Worm (Caenorhabditis elegans) whole organism, L1 larva: ENCODE results near the gene Y57G11C.22.
A peak's percentile ranks its signal among the peaks of the same experiment; 100 is the strongest.

Experiments used
- C16A3.4 ChIP-seq: fragments of 150-350 bp; optimal IDR thresholded peaks from 2 replicates; lab custom pipeline; 2014; ENCODE audit warnings: missing biosample characterization, missing genetic modification characterization
- ceh-88 ChIP-seq: fragments of 200-800 bp; sonication (Bioruptor generic); IDR thresholded peaks from 2 replicates; pipeline ENCODE4 v1.3.6; 2022; ENCODE audit warnings: missing genetic modification characterization, missing compliant biosample characterization
- dsc-1 ChIP-seq: sonication (generic microtip); optimal IDR thresholded peaks from 2 replicates; lab custom pipeline; 2016; ENCODE audit warnings: mild to moderate bottlenecking, missing genetic modification characterization, missing compliant biosample characterization
- efl-1 ChIP-seq, 4 experiments: fragments of 150-350 bp; optimal IDR thresholded peaks in 3 of 4; peaks in 1 of 4; 1 replicate in 1 of 4; 2 replicates in 3 of 4; lab custom pipeline; 2014; ENCODE audit warnings: missing biosample characterization in 2 of 4, missing genetic modification characterization in 2 of 4, missing genetic modification reagents in 2 of 4
- elt-2 ChIP-seq: sonication (generic microtip); optimal IDR thresholded peaks from 2 replicates; lab custom pipeline; 2016; ENCODE audit warnings: missing genetic modification characterization, mild to moderate bottlenecking, inconsistent platforms, missing compliant biosample characterization, missing genetic modification reagents
- fkh-10 ChIP-seq: sonication (generic microtip); optimal IDR thresholded peaks from 2 replicates; lab custom pipeline; 2017; ENCODE audit warnings: missing biosample characterization, missing genetic modification reagents, missing genetic modification characterization
- grh-1 ChIP-seq: fragments of 200-800 bp; sonication (Bioruptor generic); IDR thresholded peaks from 2 replicates; pipeline ENCODE4 v1.3.6; 2022; ENCODE audit warnings: missing genetic modification reagents, missing genetic modification characterization, missing compliant biosample characterization
- hlh-4 ChIP-seq: sonication (generic microtip); optimal IDR thresholded peaks from 2 replicates; lab custom pipeline; 2016; ENCODE audit warnings: mild to moderate bottlenecking, missing genetic modification characterization, missing compliant biosample characterization
- isw-1 ChIP-seq: fragments of 200-800 bp; sonication (Bioruptor generic); IDR thresholded peaks from 2 replicates; pipeline ENCODE4 v1.3.6; 2022; ENCODE audit warnings: missing genetic modification characterization, missing compliant biosample characterization
- jun-1 ChIP-seq: fragments of 150-350 bp; optimal IDR thresholded peaks from 2 replicates; lab custom pipeline; 2014; ENCODE audit warnings: missing biosample characterization, missing genetic modification reagents, missing genetic modification characterization
- lin-15B ChIP-seq: fragments of 150-350 bp; sonication (generic microtip); optimal IDR thresholded peaks from 3 replicates; lab custom pipeline; 2014; ENCODE audit warnings: missing biosample characterization, missing genetic modification characterization
- lin-35 ChIP-seq, 2 experiments: fragments of 150-350 bp; optimal IDR thresholded peaks; 2 replicates each; lab custom pipeline; 2014; ENCODE audit warnings: missing biosample characterization in 2 of 2, missing genetic modification characterization in 2 of 2, missing genetic modification reagents in 2 of 2
- mdl-1 ChIP-seq, 2 experiments: fragments of 150-350 bp; optimal IDR thresholded peaks; 2 replicates each; lab custom pipeline; 2014 to 2017; ENCODE audit warnings: missing biosample characterization in 2 of 2, missing genetic modification characterization in 2 of 2, inconsistent platforms in 1 of 2
- mef-2 ChIP-seq: fragments of 150-350 bp; optimal IDR thresholded peaks from 2 replicates; lab custom pipeline; 2014; ENCODE audit warnings: missing biosample characterization, missing genetic modification characterization
- nhr-19 ChIP-seq: fragments of 200-800 bp; sonication (Bioruptor generic); conservative IDR thresholded peaks from 2 replicates; pipeline ENCODE4 v1.3.6; 2022; ENCODE audit warnings: missing genetic modification characterization, missing compliant biosample characterization
- nhr-20 ChIP-seq: sonication (generic microtip); optimal IDR thresholded peaks from 2 replicates; lab custom pipeline; 2016; ENCODE audit warnings: mild to moderate bottlenecking, missing genetic modification characterization, missing compliant biosample characterization
- nhr-237 ChIP-seq: fragments of 150-350 bp; optimal IDR thresholded peaks from 2 replicates; lab custom pipeline; 2014; ENCODE audit warnings: missing biosample characterization, missing genetic modification characterization
- nhr-47 ChIP-seq: sonication (generic microtip); optimal IDR thresholded peaks from 2 replicates; lab custom pipeline; 2016; ENCODE audit warnings: mild to moderate bottlenecking, missing genetic modification characterization, moderate library complexity, missing compliant biosample characterization
- nhr-71 ChIP-seq: sonication (generic microtip); optimal IDR thresholded peaks from 2 replicates; lab custom pipeline; 2016; ENCODE audit warnings: mild to moderate bottlenecking, missing genetic modification characterization, moderate library complexity, missing compliant biosample characterization
- nhr-77 ChIP-seq: fragments of 150-350 bp; optimal IDR thresholded peaks from 2 replicates; lab custom pipeline; 2014; ENCODE audit warnings: missing biosample characterization, missing genetic modification characterization
- nhr-90 ChIP-seq: sonication (generic microtip); optimal IDR thresholded peaks from 2 replicates; lab custom pipeline; 2016; ENCODE audit warnings: mild to moderate bottlenecking, missing genetic modification characterization, missing compliant biosample characterization; ENCODE audit not compliant: poor library complexity
- pqm-1 ChIP-seq: sonication (generic microtip); optimal IDR thresholded peaks from 3 replicates; lab custom pipeline; 2017; ENCODE audit warnings: missing biosample characterization, missing genetic modification characterization
- snpc-4 ChIP-seq: fragments of 150-350 bp; optimal IDR thresholded peaks from 2 replicates; lab custom pipeline; 2014; ENCODE audit warnings: missing biosample characterization, missing genetic modification characterization
- snu-23 ChIP-seq: sonication (generic microtip); optimal IDR thresholded peaks from 2 replicates; lab custom pipeline; 2016; ENCODE audit warnings: missing genetic modification characterization, missing compliant biosample characterization
- sup-37 ChIP-seq: fragments of 200-800 bp; sonication (Bioruptor generic); optimal IDR thresholded peaks from 2 replicates; lab custom pipeline; 2018; ENCODE audit warnings: mild to moderate bottlenecking, missing genetic modification characterization, missing compliant biosample characterization
- swsn-7 ChIP-seq: sonication (generic microtip); optimal IDR thresholded peaks from 2 replicates; lab custom pipeline; 2016; ENCODE audit warnings: missing genetic modification characterization, missing compliant biosample characterization
- tlp-1 ChIP-seq: fragments of 150-350 bp; optimal IDR thresholded peaks from 2 replicates; lab custom pipeline; 2014; ENCODE audit warnings: missing biosample characterization, missing genetic modification characterization
- unc-130 ChIP-seq: fragments of 150-350 bp; optimal IDR thresholded peaks from 2 replicates; lab custom pipeline; 2017; ENCODE audit warnings: missing biosample characterization, missing genetic modification characterization, inconsistent platforms
- unc-98 ChIP-seq: fragments of 200-800 bp; sonication (Bioruptor generic); IDR thresholded peaks from 2 replicates; pipeline ENCODE4 v1.3.6; 2022; ENCODE audit warnings: missing genetic modification characterization, missing compliant biosample characterization
- xbp-1 ChIP-seq: sonication (generic microtip); optimal IDR thresholded peaks from 2 replicates; lab custom pipeline; 2016; ENCODE audit warnings: missing genetic modification characterization, missing compliant biosample characterization
- zag-1 ChIP-seq: fragments of 150-350 bp; optimal IDR thresholded peaks from 2 replicates; lab custom pipeline; 2014; ENCODE audit warnings: missing biosample characterization, missing genetic modification characterization
- ztf-4 ChIP-seq: fragments of 150-350 bp; optimal IDR thresholded peaks from 2 replicates; lab custom pipeline; 2014; ENCODE audit warnings: missing biosample characterization, missing genetic modification characterization

Gene Y57G11C.22

DNA sequence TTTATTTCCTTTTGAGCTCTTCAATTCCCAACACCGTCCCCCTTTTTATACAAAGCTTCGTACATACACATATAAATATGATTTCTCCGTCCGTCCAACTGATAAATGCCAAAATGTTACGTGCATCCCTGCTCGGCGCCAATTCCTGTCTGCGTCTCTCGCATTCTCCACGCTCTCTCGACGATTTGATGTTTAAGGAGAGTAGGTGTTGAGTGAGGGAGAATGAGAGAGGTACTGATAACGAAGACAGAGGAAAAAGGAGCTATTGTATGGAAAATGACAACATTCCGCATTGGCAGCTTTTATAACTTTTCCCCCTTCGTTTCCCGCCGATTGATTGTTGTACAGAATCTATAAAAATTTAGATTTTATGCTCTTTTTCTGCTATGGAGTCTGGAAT lies 46.8 kb downstream of the Y57G11C.22 start:
- peak; percentile 25 for TF ChIP-seq nhr-20 (tag; lab: Kevin White, UChicago)
- TF ChIP-seq elt-2 (tag; lab: Kevin White, UChicago), result peak; percentile 84
- TF ChIP-seq efl-1 (optimal IDR thresholded peaks at IDR 0.05; lab: Kevin White, UChicago), result no peak
- no peak for TF ChIP-seq efl-1 (GFP tag; optimal IDR thresholded peaks at IDR 0.05 in 1 of 2; lab: Kevin White, UChicago)
- peak; percentile 39 for TF ChIP-seq jun-1 (tag; lab: Kevin White, UChicago)
- peak; percentile 65 for TF ChIP-seq pqm-1 (tag; lab: Kevin White, UChicago)
- peak in 1 of 2 experiments; percentile 2 for TF ChIP-seq mdl-1 (tag; optimal IDR thresholded peaks at IDR 0.05; lab: Kevin White, UChicago)
- peak in 1 of 2 experiments; percentile 54 for TF ChIP-seq lin-35 (GFP tag; optimal IDR thresholded peaks at IDR 0.05; lab: Kevin White, UChicago)
- TF ChIP-seq fkh-10 (GFP tag; lab: Kevin White, UChicago), result no peak
- peak; percentile 5 for TF ChIP-seq nhr-71 (tag; lab: Kevin White, UChicago)
- TF ChIP-seq nhr-90 (tag; lab: Kevin White, UChicago), result peak; percentile 22

DNA sequence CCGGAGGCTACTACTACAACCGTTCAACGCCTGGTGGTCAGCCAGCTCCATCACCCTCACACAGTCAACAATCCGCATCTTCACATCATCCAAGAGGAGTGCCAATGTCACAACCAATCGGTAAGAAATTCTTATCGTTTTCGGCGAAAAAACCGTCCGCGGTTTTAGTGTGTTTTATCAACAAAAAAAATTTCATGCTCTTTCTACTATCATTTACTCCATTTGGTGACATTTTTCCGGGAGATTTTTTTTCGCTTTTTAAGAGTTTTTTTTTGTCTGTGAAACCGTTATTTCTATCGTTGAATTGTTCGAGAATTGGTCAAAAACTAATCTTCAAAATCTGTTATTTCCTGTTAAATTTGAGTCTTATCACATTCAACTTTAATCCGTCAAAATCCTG lies 48.6 kb downstream of the Y57G11C.22 start:
- TF ChIP-seq mdl-1 (tag; optimal IDR thresholded peaks at IDR 0.05; lab: Kevin White, UChicago) (no peak), lin-35 (GFP tag; optimal IDR thresholded peaks at IDR 0.05; lab: Kevin White, UChicago) (no peak), tlp-1 (no peak), fkh-10 (GFP tag; lab: Kevin White, UChicago) (no peak), mef-2 (no peak), nhr-77 (no peak), unc-98 (GFP tag; lab: Robert Waterston, UW) (no peak), nhr-237 (tag; lab: Kevin White, UChicago) (no peak), elt-2 (tag; lab: Kevin White, UChicago) (peak; percentile 36), isw-1 (no peak), hlh-4 (no peak), jun-1 (tag; lab: Kevin White, UChicago) (no peak), swsn-7 (no peak), pqm-1 (tag; lab: Kevin White, UChicago) (peak; percentile 41)

DNA sequence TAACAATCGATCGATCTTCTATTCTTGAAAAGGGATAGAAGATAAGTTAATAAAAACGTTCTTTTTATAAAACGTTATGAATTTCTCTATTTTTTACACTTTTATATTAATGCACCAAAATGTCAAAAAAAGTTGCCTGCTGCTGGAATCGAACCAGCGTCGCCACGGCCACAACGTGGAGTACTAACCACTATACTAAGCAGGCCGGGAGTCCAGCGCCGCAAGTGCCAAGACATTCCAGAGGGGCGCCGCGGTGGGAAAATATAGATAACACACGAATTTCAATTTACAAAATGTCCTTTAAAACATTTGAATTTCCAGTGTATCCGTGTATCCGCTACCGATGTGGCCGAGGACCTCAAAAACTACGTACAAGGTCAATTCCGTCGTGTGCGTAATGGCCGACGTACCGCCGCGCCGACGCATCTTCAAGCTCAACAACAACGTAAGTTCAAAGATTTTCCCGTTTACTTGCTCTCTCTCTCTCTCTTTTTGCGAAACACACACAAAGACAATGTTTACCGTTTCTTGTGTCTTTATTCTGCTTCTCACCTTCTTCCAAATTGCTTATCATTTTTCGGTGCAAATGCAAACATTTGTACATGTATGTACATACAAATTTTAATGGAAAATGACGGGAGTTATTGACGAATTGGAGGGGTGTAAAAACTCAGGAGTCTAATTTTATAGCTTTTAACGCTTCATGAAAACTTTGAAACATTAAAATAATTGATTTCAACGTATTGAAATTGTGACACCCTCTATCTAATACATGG lies 52.1 kb downstream of the Y57G11C.22 start:
- TF ChIP-seq elt-2 (tag; lab: Kevin White, UChicago) (peak; percentile 50), swsn-7 (peak; percentile 6), nhr-20 (tag; lab: Kevin White, UChicago) (peak; percentile 4), efl-1 (optimal IDR thresholded peaks at IDR 0.05; lab: Kevin White, UChicago) (no peak), efl-1 (GFP tag; optimal IDR thresholded peaks at IDR 0.05 in 1 of 2; lab: Kevin White, UChicago) (peak in 1 of 2 experiments; percentile 81), xbp-1 (tag; lab: Kevin White, UChicago) (no peak), nhr-19 (GFP tag; lab: Robert Waterston, UW) (no peak), nhr-90 (tag; lab: Kevin White, UChicago) (peak; percentile 41), sup-37 (GFP tag; lab: Kevin White, UChicago) (no peak), unc-98 (GFP tag; lab: Robert Waterston, UW) (0 out of 2 replicates have a peak, but pooled peaks have one; percentile 7), nhr-71 (tag; lab: Kevin White, UChicago) (peak; percentile 34), snu-23 (peak; percentile 37)
- TF ChIP-seq, all 84 proteins: peak for 8

DNA sequence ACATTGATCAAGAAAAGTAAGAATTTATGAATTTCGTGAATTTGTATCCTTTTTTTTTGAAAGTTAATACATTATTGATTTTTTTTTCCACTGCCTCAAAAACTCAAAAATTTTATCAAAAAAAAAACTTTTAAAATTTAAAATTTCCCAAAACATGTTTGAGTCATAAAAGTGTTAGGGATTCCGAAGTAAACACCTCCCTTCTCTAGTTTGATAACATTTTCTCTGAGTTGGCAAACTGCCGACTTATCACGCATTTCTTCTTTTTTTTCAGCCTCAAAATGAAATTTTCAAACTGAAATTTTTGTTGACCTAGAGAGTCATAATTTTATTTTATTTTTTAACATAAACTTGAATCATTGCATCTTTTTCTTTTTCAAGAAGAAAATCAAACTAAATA lies 53.9 kb downstream of the Y57G11C.22 start:
- TF ChIP-seq ztf-4 (no peak), snpc-4 (no peak), nhr-47 (tag; lab: Kevin White, UChicago) (no peak)

DNA sequence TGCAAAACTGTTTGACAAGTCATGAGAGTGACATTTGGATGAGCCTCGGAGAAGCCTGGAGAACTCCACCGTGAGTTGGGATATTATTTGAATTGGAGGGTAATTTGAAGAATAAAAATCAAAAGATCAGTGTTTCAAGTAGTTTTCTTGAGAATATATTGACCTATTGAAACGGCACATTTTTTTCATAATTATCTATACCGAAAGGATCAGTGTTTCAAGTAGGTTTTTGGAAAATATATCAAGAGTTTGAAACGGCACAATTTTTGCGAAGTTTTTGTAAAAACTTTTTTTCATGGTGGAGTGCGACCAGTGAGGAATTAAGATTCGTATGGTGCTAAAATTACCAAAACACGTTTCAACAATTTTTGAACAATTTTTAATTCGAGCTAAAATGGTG lies 55.0 kb downstream of the Y57G11C.22 start:
- no peak for TF ChIP-seq zag-1 (tag; lab: Kevin White, UChicago)
- no peak for TF ChIP-seq pqm-1 (tag; lab: Kevin White, UChicago)
- TF ChIP-seq lin-35 (GFP tag; optimal IDR thresholded peaks at IDR 0.05; lab: Kevin White, UChicago), result no peak
- no peak for TF ChIP-seq grh-1 (GFP tag; lab: Robert Waterston, UW)
- no peak for TF ChIP-seq lin-15B (tag; lab: Kevin White, UChicago)
- no peak for TF ChIP-seq dsc-1
- no peak for TF ChIP-seq C16A3.4 (tag; lab: Kevin White, UChicago)
- no peak for TF ChIP-seq ceh-88 (GFP tag; lab: Robert Waterston, UW)
- no peak for TF ChIP-seq snpc-4
- TF ChIP-seq tlp-1, result no peak
- TF ChIP-seq unc-130 (tag; lab: Kevin White, UChicago), result no peak
- TF ChIP-seq, all 84 proteins: peak for 0
